Fruit fly (Drosophila melanogaster): ENCODE measurements around the gene CtsB.

The CtsB gene

DNA sequence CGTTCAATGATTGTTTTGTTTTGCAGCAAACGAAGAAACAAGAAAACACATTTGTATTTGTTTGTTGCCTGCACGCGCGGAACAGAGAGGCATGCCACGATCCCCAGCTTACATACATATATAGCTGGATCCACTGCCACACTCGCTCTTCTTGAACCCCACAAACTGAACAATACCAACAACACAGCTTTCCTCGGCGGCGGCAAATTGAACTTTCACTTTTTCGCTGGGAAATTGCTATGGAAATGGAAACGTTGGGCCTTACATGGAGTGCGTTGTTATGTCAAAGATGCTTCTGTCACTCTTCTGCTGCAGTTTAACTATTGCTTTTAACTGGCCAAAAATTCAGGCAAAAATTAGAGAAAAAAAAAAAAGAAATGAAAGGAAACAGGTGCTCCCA, 37.7 kb upstream of the CtsB start:
- TF ChIP-seq bowl (GFP tag; IDR thresholded peaks at IDR 0.05), result no peak
- TF ChIP-seq slbo (GFP tag; IDR thresholded peaks at IDR 0.05), result no peak
- TF ChIP-seq CG10431 (GFP tag; optimal IDR thresholded peaks at IDR 0.05), result peak; percentile 47
- TF ChIP-seq Blimp-1 (GFP tag; optimal IDR thresholded peaks at IDR 0.05), result peak; percentile 97
- TF ChIP-seq ci (GFP tag; IDR thresholded peaks at IDR 0.05), result no peak
- peak; percentile 12 for TF ChIP-seq cg (GFP tag; optimal IDR thresholded peaks at IDR 0.05)
- peak; percentile 9 for TF ChIP-seq sens (GFP tag)
- TF ChIP-seq kni (GFP tag; optimal IDR thresholded peaks at IDR 0.05), result peak; percentile 5
- TF ChIP-seq CG33557 (GFP tag; optimal IDR thresholded peaks at IDR 0.05), result peak; percentile 29
- no peak for TF ChIP-seq ro (GFP tag; IDR thresholded peaks at IDR 0.05)

DNA sequence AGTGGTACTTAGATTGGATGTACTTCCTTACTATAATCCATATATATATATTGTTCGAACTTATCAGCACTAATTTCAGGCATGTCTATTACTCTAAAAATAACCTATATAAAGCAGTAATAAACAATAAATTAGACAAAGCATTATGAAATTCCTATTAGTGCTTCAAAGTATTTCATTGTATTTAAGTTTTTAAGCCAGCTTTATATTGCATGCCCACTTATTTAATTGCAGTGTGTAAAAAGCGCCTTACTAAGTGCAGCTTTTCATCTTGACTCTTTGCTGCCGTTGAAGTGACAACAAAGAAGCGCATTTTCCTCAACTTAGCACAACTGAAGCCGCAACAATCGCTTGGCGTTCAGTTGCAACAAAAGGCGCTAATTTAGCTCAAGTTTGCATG, 36.9 kb upstream of the CtsB start:
- TF ChIP-seq HHEX (GFP tag; optimal IDR thresholded peaks at IDR 0.05) (no peak), Dref (GFP tag; IDR thresholded peaks at IDR 0.05) (no peak), Doc2 (GFP tag; IDR thresholded peaks at IDR 0.05) (no peak), croc (GFP tag; conservative IDR thresholded peaks at IDR 0.05) (no peak), dmrt11E (tag; optimal IDR thresholded peaks at IDR 0.05) (no peak), bowl (GFP tag; IDR thresholded peaks at IDR 0.05) (no peak), CG9817 (tag; optimal IDR thresholded peaks at IDR 0.05) (no peak), CG2199 (GFP tag; IDR thresholded peaks at IDR 0.05) (no peak), Scr (GFP tag; IDR thresholded peaks at IDR 0.05; ENCODE audit: partially characterized antibody) (no peak), CG17829 (tag; optimal IDR thresholded peaks at IDR 0.05) (no peak), ranshi (GFP tag; IDR thresholded peaks at IDR 0.05) (no peak), stwl (tag; optimal IDR thresholded peaks at IDR 0.05) (no peak), grau (tag; optimal IDR thresholded peaks at IDR 0.05) (no peak), fd102C (GFP tag; optimal IDR thresholded peaks at IDR 0.05) (no peak), cato (GFP tag; optimal IDR thresholded peaks at IDR 0.05; ENCODE audit: borderline replicate concordance) (no peak)

DNA sequence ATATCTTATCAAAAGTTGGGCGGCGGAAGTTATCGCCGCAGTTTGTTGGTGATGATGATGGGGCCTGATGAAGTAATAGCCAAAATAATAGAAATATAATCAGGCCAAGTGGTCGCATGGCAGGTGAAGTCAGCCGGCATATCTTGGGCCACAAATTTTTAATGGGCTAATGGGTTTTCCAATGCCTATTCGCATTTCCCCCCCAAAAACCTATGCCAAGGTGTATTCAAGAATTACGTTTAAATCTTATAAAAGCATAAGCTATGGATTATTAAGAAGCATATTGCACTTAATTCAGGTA, 36.2 kb upstream of the CtsB start:
- TF ChIP-seq Pdp1 (GFP tag; optimal IDR thresholded peaks at IDR 0.05), result peak in 1 of 2 experiments; percentile 57
- TF ChIP-seq sug (tag; optimal IDR thresholded peaks at IDR 0.05), result peak; percentile 45
- TF ChIP-seq exex (tag; optimal IDR thresholded peaks at IDR 0.05), result peak; percentile 96
- peak; percentile 38; the same call in 1 of the 2 replicates for TF ChIP-seq GATAe (GFP tag; conservative IDR thresholded peaks at IDR 0.05)
- TF ChIP-seq mirr (GFP tag; optimal IDR thresholded peaks at IDR 0.05), result peak; percentile 8
- TF ChIP-seq lab (GFP tag; optimal IDR thresholded peaks at IDR 0.05), result peak; percentile 26
- TF ChIP-seq nom (GFP tag; optimal IDR thresholded peaks at IDR 0.05), result no peak
- no peak for TF ChIP-seq Ptx1 (GFP tag; IDR thresholded peaks at IDR 0.05)

DNA sequence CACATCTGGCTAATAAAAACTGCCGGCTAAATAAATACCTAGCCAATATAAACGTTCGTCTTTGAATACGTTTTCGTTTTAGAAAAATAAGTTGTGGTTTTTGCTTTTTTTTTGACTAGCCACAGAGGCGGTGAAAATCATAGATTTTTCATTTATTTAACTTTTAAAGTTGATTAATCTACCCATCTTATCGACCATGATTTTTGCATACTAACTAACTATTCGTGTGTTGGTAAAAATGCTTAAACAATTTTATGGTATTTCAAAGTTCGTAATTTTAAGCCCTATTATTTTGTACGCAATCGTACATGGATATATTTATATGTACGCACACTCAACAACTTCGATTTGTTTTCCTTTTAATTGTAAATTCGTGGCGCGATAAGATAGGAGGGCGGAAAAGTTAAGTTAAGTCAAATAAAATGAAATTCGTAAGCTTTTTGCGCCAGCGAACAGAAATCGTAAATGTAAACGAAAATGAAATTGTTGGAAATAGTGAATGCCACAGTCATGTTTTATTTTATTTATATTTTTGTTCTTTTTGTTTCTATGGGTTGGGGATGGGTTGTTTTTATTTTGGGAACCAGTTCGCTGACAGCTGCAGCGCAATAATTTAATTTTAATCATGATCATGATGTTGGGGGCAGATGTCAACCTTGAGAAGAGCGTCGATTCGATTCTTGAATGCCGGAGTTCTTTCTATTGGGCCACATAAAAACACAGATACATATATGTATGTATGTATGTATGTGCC, 35.6 kb upstream of the CtsB start:
- TF ChIP-seq esg (GFP tag; conservative IDR thresholded peaks at IDR 0.05) (0 out of 2 replicates have a peak, but pooled peaks have one; percentile 32), hkb (optimal IDR thresholded peaks at IDR 0.05) (no peak), hkb (GFP tag; IDR thresholded peaks at IDR 0.05) (peak; percentile 68), CG8290 (GFP tag; optimal IDR thresholded peaks at IDR 0.05) (no peak), CG8290 (tag; optimal IDR thresholded peaks at IDR 0.05) (peak in 1 of 2 experiments; percentile 27), nau (GFP tag; optimal IDR thresholded peaks at IDR 0.05) (peak; percentile 71), dmrt99B (tag; optimal IDR thresholded peaks at IDR 0.05) (peak; percentile 59), CG1233 (GFP tag; optimal IDR thresholded peaks at IDR 0.05) (no peak), zfh2 (GFP tag; optimal IDR thresholded peaks at IDR 0.05) (peak; percentile 6), Fer3 (tag; optimal IDR thresholded peaks at IDR 0.05) (peak; percentile 52), CG13624 (GFP tag; optimal IDR thresholded peaks at IDR 0.05) (peak; percentile 30), Pdp1 (GFP tag; optimal IDR thresholded peaks at IDR 0.05) (peak in 1 of 2 experiments; percentile 4), bab2 (GFP tag; optimal IDR thresholded peaks at IDR 0.05) (no peak), Meics (GFP tag; optimal IDR thresholded peaks at IDR 0.05) (peak; percentile 64), usp (GFP tag; optimal IDR thresholded peaks at IDR 0.05) (no peak), CG7987 (GFP tag; optimal IDR thresholded peaks at IDR 0.05) (no peak)
